Worm (Caenorhabditis elegans): ENCODE results near the gene C09F12.3.

ce11 chrX:11016100-11016499 is 26.6 kb downstream of the C09F12.3 start, which contains the start of gene egl-15:
- TF ChIP-seq nhr-77 (tag; optimal IDR thresholded peaks at IDR 0.05) (no peak), elt-2 (tag; optimal IDR thresholded peaks at IDR 0.05) (no peak), egl-5 (tag; optimal IDR thresholded peaks at IDR 0.05) (no peak), nhr-43 (tag; optimal IDR thresholded peaks at IDR 0.05; ENCODE audit: poor library complexity, severe bottlenecking) (no peak), ztf-11 (tag; optimal IDR thresholded peaks at IDR 0.05) (no peak), ceh-9 (tag; optimal IDR thresholded peaks at IDR 0.05) (no peak), mdl-1 (tag; optimal IDR thresholded peaks at IDR 0.05) (no peak), ama-1 (optimal IDR thresholded peaks at IDR 0.05) (no peak), nhr-11 (tag; optimal IDR thresholded peaks at IDR 0.05) (no peak), fkh-10 (GFP tag; optimal IDR thresholded peaks at IDR 0.05) (no peak), snpc-4 (tag; optimal IDR thresholded peaks at IDR 0.05) (no peak), nfya-1 (tag; optimal IDR thresholded peaks at IDR 0.05; ENCODE audit: insufficient read depth) (no peak), nhr-67 (tag; optimal IDR thresholded peaks at IDR 0.05) (no peak)

Data from whole organism, L3 larva.